Worm (Caenorhabditis elegans): ENCODE measurements around the gene C31A11.13.
"Not testable (repeated sequence)": the region's sequence is repeated elsewhere in the genome, so short reads cannot be mapped to it uniquely, and the experiment has no call there.

Gene C31A11.13

DNA sequence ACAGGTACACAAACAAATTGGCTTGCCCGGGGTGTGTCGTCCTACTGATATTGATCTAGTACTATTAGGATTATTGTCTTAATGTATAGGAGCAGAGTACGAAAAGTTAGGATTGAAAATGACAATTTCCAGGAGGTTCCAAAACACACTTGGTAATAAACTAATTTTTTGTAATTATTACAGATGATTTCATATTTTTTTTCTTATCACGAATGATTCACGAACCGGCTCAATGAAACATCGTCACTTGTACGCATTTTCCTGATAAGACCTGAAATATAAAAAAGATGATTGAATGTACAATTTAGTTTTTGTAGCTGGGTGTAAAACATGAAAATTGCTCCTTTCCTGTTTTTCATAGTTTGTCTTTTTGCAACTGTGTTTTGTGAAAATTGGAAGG is at the start of gene C31A11.13, which contains the start of gene oac-6:
C31A11.13 (minus strand) TSS at position 113 of the 400 bp plus-strand sequence.
oac-6 (plus strand) TSS at position 279 of the 400 bp plus-strand sequence.
- no peak for TF ChIP-seq sea-1 (GFP tag; conservative IDR thresholded peaks at IDR 0.05)
- no peak for TF ChIP-seq ama-1 (optimal IDR thresholded peaks at IDR 0.05)
- TF ChIP-seq pes-1 (GFP tag; IDR thresholded peaks at IDR 0.05), result no peak
- no peak for TF ChIP-seq hmbx-1 (tag; optimal IDR thresholded peaks at IDR 0.05)
- TF ChIP-seq tbx-37 (GFP tag; conservative IDR thresholded peaks at IDR 0.05), result no peak
- TF ChIP-seq tbx-11 (GFP tag; IDR thresholded peaks at IDR 0.05), result no peak
- TF ChIP-seq flt-1 (GFP tag; IDR thresholded peaks at IDR 0.05), result no peak
- TF ChIP-seq scrt-1 (GFP tag; IDR thresholded peaks at IDR 0.05), result no peak
- TF ChIP-seq hnd-1 (tag; optimal IDR thresholded peaks at IDR 0.05), result no peak
- TF ChIP-seq tra-4 (tag; optimal IDR thresholded peaks at IDR 0.05), result no peak
- no peak for TF ChIP-seq hmg-4 (GFP tag; optimal IDR thresholded peaks at IDR 0.05)
- no peak for TF ChIP-seq ceh-13 (GFP tag; optimal IDR thresholded peaks at IDR 0.05)
- no peak for TF ChIP-seq ceh-36 (tag; optimal IDR thresholded peaks at IDR 0.05)
- no peak for TF ChIP-seq B0310.2 (tag; optimal IDR thresholded peaks at IDR 0.05)
- no peak for TF ChIP-seq aly-1 (tag; optimal IDR thresholded peaks at IDR 0.05)
- no peak for TF ChIP-seq ets-7 (tag; optimal IDR thresholded peaks at IDR 0.05)

DNA sequence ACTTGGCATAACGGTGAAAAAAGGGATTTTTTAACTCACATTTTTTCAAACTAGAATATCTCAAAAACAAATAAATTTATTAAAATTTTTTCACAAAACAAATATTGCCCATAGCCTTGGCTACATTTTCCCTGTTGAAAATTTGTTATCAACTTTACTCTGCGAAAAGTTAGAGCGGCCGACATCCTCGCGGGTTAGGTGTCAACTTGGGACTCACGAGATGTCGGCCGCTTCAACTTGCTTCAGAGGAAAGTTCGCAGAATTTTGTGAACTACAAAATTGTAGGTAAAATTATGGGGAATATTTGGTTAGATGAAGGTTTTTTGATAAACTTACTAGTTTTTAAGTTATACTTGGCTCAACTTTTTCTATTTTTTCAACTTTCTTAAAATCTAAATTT is 49.4 kb upstream of the C31A11.13 start:
- TF ChIP-seq hmg-4 (GFP tag; optimal IDR thresholded peaks at IDR 0.05) (no peak), flt-1 (GFP tag; IDR thresholded peaks at IDR 0.05) (no peak), B0310.2 (tag; optimal IDR thresholded peaks at IDR 0.05) (no peak), ceh-13 (GFP tag; optimal IDR thresholded peaks at IDR 0.05) (no peak), tbx-37 (GFP tag; conservative IDR thresholded peaks at IDR 0.05) (no peak), sea-1 (GFP tag; conservative IDR thresholded peaks at IDR 0.05) (no peak), hmbx-1 (tag; optimal IDR thresholded peaks at IDR 0.05) (no peak)

ce11 chrV:16350775-16351378 is 48.5 kb upstream of the C31A11.13 start:
- TF ChIP-seq hmg-4 (GFP tag; optimal IDR thresholded peaks at IDR 0.05) (peak; percentile 13), hmbx-1 (tag; optimal IDR thresholded peaks at IDR 0.05) (no peak)

DNA sequence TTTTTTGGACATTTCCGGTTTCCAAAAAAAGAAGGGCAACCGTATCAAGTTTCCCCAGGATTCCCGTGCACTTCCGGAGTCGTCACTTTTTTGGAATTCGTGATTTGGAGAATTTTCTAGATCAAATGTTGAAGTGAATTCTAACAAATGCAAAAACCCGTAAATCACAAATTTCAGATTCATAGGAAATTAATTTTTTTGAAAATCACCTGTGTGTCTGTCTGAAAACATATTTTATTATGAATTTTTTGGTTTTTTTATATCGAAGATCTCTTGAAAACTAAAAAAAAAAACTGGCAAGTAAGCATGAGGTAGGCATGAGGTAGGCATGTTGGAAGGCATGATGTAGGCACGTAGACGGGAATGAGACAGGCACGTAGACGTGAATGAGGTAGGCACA is 47.7 kb upstream of the C31A11.13 start:
- TF ChIP-seq hmg-4 (GFP tag; optimal IDR thresholded peaks at IDR 0.05), result no peak
- no peak for TF ChIP-seq B0310.2 (tag; optimal IDR thresholded peaks at IDR 0.05)
- no peak for TF ChIP-seq ceh-36 (tag; optimal IDR thresholded peaks at IDR 0.05)
- TF ChIP-seq ceh-13 (GFP tag; optimal IDR thresholded peaks at IDR 0.05), result no peak
- TF ChIP-seq aly-1 (tag; optimal IDR thresholded peaks at IDR 0.05), result no peak
- TF ChIP-seq pes-1 (GFP tag; IDR thresholded peaks at IDR 0.05), result no peak
- TF ChIP-seq F13C5.2 (tag; optimal IDR thresholded peaks at IDR 0.05), result no peak
- TF ChIP-seq sea-1 (GFP tag; conservative IDR thresholded peaks at IDR 0.05), result no peak
- no peak for TF ChIP-seq ets-7 (tag; optimal IDR thresholded peaks at IDR 0.05)

ce11 chrV:16346406-16347108 is 44.2 kb upstream of the C31A11.13 start, which contains the start of the genes W08G11.5 and W08G11.1:
W08G11.5 (minus strand) TSS chrV:16346506.
W08G11.1 (plus strand) TSS chrV:16347058.
- TF ChIP-seq ceh-13 (GFP tag; optimal IDR thresholded peaks at IDR 0.05) (no peak), sea-1 (GFP tag; conservative IDR thresholded peaks at IDR 0.05) (no peak), ets-7 (tag; optimal IDR thresholded peaks at IDR 0.05) (no peak), ceh-36 (tag; optimal IDR thresholded peaks at IDR 0.05) (no peak), flt-1 (GFP tag; IDR thresholded peaks at IDR 0.05) (no peak), aly-1 (tag; optimal IDR thresholded peaks at IDR 0.05) (no peak), hnd-1 (tag; optimal IDR thresholded peaks at IDR 0.05) (no peak), ama-1 (optimal IDR thresholded peaks at IDR 0.05) (no peak), tbx-37 (GFP tag; conservative IDR thresholded peaks at IDR 0.05) (no peak), tbx-11 (GFP tag; IDR thresholded peaks at IDR 0.05) (no peak), F13C5.2 (tag; optimal IDR thresholded peaks at IDR 0.05) (no peak), hmg-4 (GFP tag; optimal IDR thresholded peaks at IDR 0.05) (no peak), B0310.2 (tag; optimal IDR thresholded peaks at IDR 0.05) (no peak), tra-4 (tag; optimal IDR thresholded peaks at IDR 0.05) (no peak)

ce11 chrV:16342258-16342618 is 39.9 kb upstream of the C31A11.13 start, which contains the start of gene nhr-193:
nhr-193 (plus strand) TSS chrV:16342308.
- TF ChIP-seq B0310.2 (tag; optimal IDR thresholded peaks at IDR 0.05) (no peak), ama-1 (optimal IDR thresholded peaks at IDR 0.05) (no peak), tbx-11 (GFP tag; IDR thresholded peaks at IDR 0.05) (no peak), ceh-13 (GFP tag; optimal IDR thresholded peaks at IDR 0.05) (no peak), aly-1 (tag; optimal IDR thresholded peaks at IDR 0.05) (no peak), F13C5.2 (tag; optimal IDR thresholded peaks at IDR 0.05) (no peak), sea-1 (GFP tag; conservative IDR thresholded peaks at IDR 0.05) (no peak)

DNA sequence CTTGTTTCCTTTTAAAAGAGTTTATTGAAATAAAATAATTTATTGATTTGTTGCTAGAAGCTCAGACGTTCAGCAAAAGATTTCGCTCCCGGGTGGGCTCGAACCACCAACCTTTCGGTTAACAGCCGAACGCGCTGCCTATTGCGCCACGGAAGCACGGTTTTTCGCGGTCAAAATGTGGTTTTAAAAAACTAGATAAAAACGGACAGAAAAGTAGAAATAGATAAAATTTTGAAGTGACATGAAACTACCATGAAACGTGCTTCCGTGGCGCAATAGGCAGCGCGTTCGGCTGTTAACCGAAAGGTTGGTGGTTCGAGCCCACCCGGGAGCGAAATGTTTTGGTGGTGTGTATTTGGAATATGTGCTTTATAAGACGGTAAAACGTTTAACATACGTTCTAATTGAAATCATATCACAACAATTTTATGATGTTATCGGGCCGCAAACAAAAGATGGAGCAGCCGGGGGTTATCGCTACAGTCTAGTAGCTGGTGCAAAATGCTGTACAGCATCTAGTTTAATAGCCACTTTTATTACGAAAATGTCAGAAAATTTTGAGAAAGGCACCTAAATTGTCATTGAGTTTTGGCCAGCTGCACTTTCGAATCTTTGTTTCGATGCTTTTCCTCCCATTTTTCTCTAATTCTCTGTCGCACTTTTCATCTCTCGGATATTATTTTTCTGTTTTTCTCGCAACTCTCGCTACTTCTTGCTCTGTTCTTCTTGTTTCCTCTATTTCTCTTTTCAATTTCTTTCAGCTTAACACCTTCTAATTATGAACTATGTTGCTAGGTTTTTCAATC is 36.1 kb upstream of the C31A11.13 start, which contains the start of gene slc-9B.2:
slc-9B.2 (plus strand) TSS at position 756 of the 806 bp plus-strand sequence.
- not testable (repeated sequence) for TF ChIP-seq F13C5.2 (tag; optimal IDR thresholded peaks at IDR 0.05); flt-1 (GFP tag; IDR thresholded peaks at IDR 0.05); pes-1 (GFP tag; IDR thresholded peaks at IDR 0.05)

Measured in whole organism, early embryonic.